Fruit fly (Drosophila melanogaster): ENCODE measurements around the gene CG13877.

Gene CG13877

DNA sequence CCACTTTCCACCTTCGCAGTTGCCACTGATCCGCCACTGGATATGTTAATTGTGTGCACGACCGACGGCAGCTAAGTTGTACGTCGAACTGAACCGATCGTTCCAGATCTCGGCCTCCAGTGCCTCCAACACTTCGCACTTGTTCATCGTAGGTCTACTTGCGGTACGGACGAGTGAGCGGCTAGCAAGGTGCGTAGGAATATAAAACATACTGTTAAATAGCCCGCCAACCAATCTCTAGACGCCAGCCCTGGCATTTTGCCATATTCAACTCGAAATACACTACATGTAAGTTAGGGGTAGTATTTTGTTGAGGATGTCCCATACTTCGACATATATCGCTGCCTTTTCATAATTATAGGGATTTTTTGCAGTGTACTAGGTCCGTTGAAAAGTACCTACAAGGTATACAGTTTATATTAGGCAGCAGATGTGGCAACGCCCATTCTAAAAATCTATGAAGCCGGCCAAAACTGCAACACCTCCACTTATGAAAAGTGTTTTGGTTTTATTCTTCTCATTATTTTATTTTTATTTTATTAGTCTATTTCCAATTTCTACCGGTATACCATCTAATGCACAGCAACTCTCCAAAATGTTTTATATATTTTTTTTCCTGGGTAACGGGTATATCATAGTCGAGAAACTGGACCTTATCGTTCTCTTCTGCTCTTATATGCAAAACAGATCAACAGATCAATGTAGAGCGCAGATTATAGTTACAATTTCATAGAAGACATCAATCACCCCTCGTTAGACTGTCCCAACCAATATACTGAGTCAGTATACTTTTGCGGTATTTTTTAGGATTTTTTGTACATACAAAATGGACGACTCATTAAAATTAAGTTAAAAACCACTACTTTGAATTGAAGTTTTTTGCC lies 5.4 kb downstream of the CG13877 start, which contains the start of the genes pyx and CG33229 (continued):
- TF ChIP-seq CG14860 (GFP tag; IDR thresholded peaks at IDR 0.05; ENCODE audit: partially characterized antibody) (no peak), eyg (GFP tag; optimal IDR thresholded peaks at IDR 0.05) (peak; percentile 48), CG17359 (tag; optimal IDR thresholded peaks at IDR 0.05) (peak; percentile 78), az2 (GFP tag; optimal IDR thresholded peaks at IDR 0.05) (peak; percentile 87), mirr (GFP tag; optimal IDR thresholded peaks at IDR 0.05) (peak; percentile 64), CG7786 (GFP tag; optimal IDR thresholded peaks at IDR 0.05) (peak; percentile 83), Six4 (GFP tag; optimal IDR thresholded peaks at IDR 0.05) (peak; percentile 78), zf30C (GFP tag; optimal IDR thresholded peaks at IDR 0.05) (peak; percentile 93), slou (GFP tag; optimal IDR thresholded peaks at IDR 0.05) (peak; percentile 76), salm (tag; optimal IDR thresholded peaks at IDR 0.05) (peak; percentile 28), CG15073 (GFP tag; optimal IDR thresholded peaks at IDR 0.05) (peak; percentile 51), CG2199 (GFP tag; IDR thresholded peaks at IDR 0.05) (0 out of 3 replicates have a peak, but pooled peaks have one; percentile 57), CG14441 (GFP tag; IDR thresholded peaks at IDR 0.05) (peak; percentile 82), zfh1 (GFP tag; IDR thresholded peaks at IDR 0.05) (peak; percentile 67), Chrac-16 (GFP tag; optimal IDR thresholded peaks at IDR 0.05) (peak; percentile 89), tx (GFP tag; optimal IDR thresholded peaks at IDR 0.05) (peak; percentile 82), BtbVII (GFP tag; optimal IDR thresholded peaks at IDR 0.05) (peak; percentile 62), CG8924 (tag; optimal IDR thresholded peaks at IDR 0.05) (peak; percentile 85), gfzf (GFP tag; optimal IDR thresholded peaks at IDR 0.05) (peak; percentile 77), Eip74EF (GFP tag; optimal IDR thresholded peaks at IDR 0.05) (no peak), p53 (GFP tag; optimal IDR thresholded peaks at IDR 0.05) (no peak), CG10147 (GFP tag; optimal IDR thresholded peaks at IDR 0.05) (peak; percentile 92), CG8388 (GFP tag; optimal IDR thresholded peaks at IDR 0.05) (peak; percentile 69), CG31388 (GFP tag; optimal IDR thresholded peaks at IDR 0.05) (peak; percentile 63), MESR4 (GFP tag; optimal IDR thresholded peaks at IDR 0.05) (no peak), mam (GFP tag; optimal IDR thresholded peaks at IDR 0.05) (peak; percentile 90), Lim3 (GFP tag; IDR thresholded peaks at IDR 0.05) (no peak; the same call in 1 of the 2 replicates), Adf1 (GFP tag; IDR thresholded peaks at IDR 0.05) (no peak), Ptx1 (GFP tag; IDR thresholded peaks at IDR 0.05) (peak; percentile 87), Atf-2 (GFP tag; optimal IDR thresholded peaks at IDR 0.05) (peak; percentile 78), gcm2 (GFP tag; optimal IDR thresholded peaks at IDR 0.05) (peak; percentile 74), CG17385 (GFP tag; optimal IDR thresholded peaks at IDR 0.05) (peak; percentile 68), CHES-1-like (GFP tag; optimal IDR thresholded peaks at IDR 0.05) (peak; percentile 85), CG1647 (GFP tag; optimal IDR thresholded peaks at IDR 0.05) (peak; percentile 89), CG7839 (tag; optimal IDR thresholded peaks at IDR 0.05) (peak; percentile 87), CG5180 (GFP tag; optimal IDR thresholded peaks at IDR 0.05) (peak; percentile 73), sisA (GFP tag; IDR thresholded peaks at IDR 0.05) (peak; percentile 79), CrebB (tag; optimal IDR thresholded peaks at IDR 0.05) (peak; percentile 14), nerfin-2 (GFP tag; IDR thresholded peaks at IDR 0.05; ENCODE audit: partially characterized antibody) (no peak), CG42726 (GFP tag; IDR thresholded peaks at IDR 0.05; ENCODE audit: partially characterized antibody) (no peak), CG11093 (GFP tag; IDR thresholded peaks at IDR 0.05) (peak; percentile 75), CG12744 (GFP tag; optimal IDR thresholded peaks at IDR 0.05) (peak; percentile 75), CoRest (tag; optimal IDR thresholded peaks at IDR 0.05) (peak; percentile 94), Dad (GFP tag; optimal IDR thresholded peaks at IDR 0.05) (peak; percentile 55), ewg (GFP tag; optimal IDR thresholded peaks at IDR 0.05) (peak; percentile 66), sqz (GFP tag; optimal IDR thresholded peaks at IDR 0.05) (peak; percentile 24), Fer1 (GFP tag; optimal IDR thresholded peaks at IDR 0.05) (peak; percentile 55), jing (GFP tag; optimal IDR thresholded peaks at IDR 0.05) (no peak)
